Worm (Caenorhabditis elegans): Measurements from ENCODE around the gene mltn-10.

DNA sequence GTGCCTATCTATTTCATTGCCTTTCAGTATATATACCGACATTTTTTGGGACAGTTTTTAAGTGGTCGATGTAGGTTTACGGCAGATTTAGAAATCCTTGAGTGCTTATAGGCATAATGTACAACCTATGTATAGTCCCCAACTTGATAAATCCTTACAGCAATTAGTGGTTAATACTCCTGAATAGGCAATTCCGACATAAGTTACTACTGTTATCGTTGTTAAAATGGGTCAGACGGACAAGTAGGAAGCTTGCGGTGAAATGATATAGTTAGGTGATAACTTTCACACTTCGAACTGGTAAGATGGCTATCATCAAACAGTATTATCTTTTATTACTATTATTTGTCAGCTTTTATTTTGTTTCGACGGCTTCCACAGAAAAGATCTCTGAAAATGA lies at the start of gene mltn-10:
- TF ChIP-seq mls-2 (tag; optimal IDR thresholded peaks at IDR 0.05) (no peak), blmp-1 (tag; optimal IDR thresholded peaks at IDR 0.05) (no peak), ztf-11 (tag; optimal IDR thresholded peaks at IDR 0.05) (no peak), lin-13 (tag; optimal IDR thresholded peaks at IDR 0.05) (no peak), pha-4 (tag; optimal IDR thresholded peaks at IDR 0.05) (no peak), zip-8 (tag; optimal IDR thresholded peaks at IDR 0.05) (no peak), elt-3 (tag; optimal IDR thresholded peaks at IDR 0.05) (no peak), ham-2 (GFP tag; optimal IDR thresholded peaks at IDR 0.05) (no peak)

All from whole organism, mixed stage, embryonic.